Fruit fly (Drosophila melanogaster) S2 (cell line): Measurements from ENCODE around the gene Usp30.

ENCODE experiments used
- CG8478 ChIP-seq: fragments of >200 bp; optimal IDR thresholded peaks from 2 replicates; lab custom pipeline; 2018
- CTCF ChIP-seq, 2 experiments: fragments of >200 bp; optimal IDR thresholded peaks; 2 replicates each; lab custom pipeline; 2018

- TF ChIP-seq CG8478, result no peak
- TF ChIP-seq CTCF (optimal IDR thresholded peaks at IDR 0.05; lab: Kevin White, UChicago), result no peak
Observed at dm6 chrX:5894529-5895487, 15.2 kb upstream of the Usp30 start.
